Worm (Caenorhabditis elegans): ENCODE data around the gene ocr-4.
A peak's percentile ranks its signal among the peaks of the same experiment; 100 is the strongest.
"Not testable (repeated sequence)": the region's sequence is repeated elsewhere in the genome, so short reads cannot be mapped to it uniquely, and the experiment has no call there.

ocr-4 gene

DNA sequence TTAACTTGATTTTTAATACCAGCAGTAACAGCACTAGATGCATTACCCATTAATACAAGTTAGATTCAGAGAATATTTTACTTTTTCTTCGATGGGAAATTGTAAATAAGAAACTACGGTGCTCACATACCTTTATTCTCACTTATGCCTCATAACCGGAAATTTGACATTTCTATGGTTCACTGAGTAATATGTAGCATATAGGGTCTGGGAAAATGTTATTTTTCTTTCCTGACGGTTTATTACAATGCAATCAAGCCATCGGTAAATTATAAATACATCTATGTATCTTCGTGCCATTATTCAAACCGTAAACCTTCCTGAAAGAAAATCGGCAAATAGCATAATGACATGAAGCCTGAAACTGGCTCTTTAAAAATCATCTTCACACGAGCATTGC is at the start of gene ocr-4:
TSS of gene ocr-4 (minus strand) at position 101 of the 400 bp plus-strand sequence.
- TF ChIP-seq pqm-1 (tag; optimal IDR thresholded peaks at IDR 0.05) = no peak

DNA sequence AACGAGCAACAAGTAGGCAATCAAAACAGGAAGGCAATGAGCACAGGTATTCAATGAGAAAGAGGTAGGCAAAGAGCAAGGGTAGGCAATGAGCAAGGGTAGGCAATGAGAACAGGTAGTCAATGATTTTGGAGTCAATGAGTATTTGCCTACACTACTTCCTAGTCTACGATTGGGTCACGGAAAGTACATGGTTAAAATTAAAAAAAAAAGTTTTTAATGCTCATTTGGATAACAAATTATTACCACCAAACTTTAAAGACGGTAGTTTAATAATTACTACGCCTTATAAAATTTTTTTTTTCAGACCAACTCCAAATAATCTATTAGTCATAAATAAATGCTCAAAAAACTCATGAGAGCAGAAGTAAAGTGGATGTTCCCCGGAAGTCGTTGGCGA is 49.2 kb upstream of the ocr-4 start, which contains the start of gene ptp-8:
TSS of gene ptp-8 (plus strand) at position 301 of the 400 bp plus-strand sequence.
- TF ChIP-seq fkh-10 (GFP tag; optimal IDR thresholded peaks at IDR 0.05) = no peak
- TF ChIP-seq lin-39 (tag; optimal IDR thresholded peaks at IDR 0.05) = no peak
- no peak for TF ChIP-seq pqm-1 (tag; optimal IDR thresholded peaks at IDR 0.05)
- no peak for TF ChIP-seq tbx-2 (tag; optimal IDR thresholded peaks at IDR 0.05)
- no peak for TF ChIP-seq elt-3 (tag; optimal IDR thresholded peaks at IDR 0.05)
- TF ChIP-seq nhr-25 (tag; optimal IDR thresholded peaks at IDR 0.05) = no peak
- no peak for TF ChIP-seq egl-5 (tag; optimal IDR thresholded peaks at IDR 0.05)
- TF ChIP-seq egl-27 (tag; optimal IDR thresholded peaks at IDR 0.05) = no peak
- no peak for TF ChIP-seq elt-2 (tag; optimal IDR thresholded peaks at IDR 0.05)
- TF ChIP-seq ztf-4 (tag; optimal IDR thresholded peaks at IDR 0.05) = no peak
- TF ChIP-seq nhr-12 (tag; optimal IDR thresholded peaks at IDR 0.05) = no peak
- TF ChIP-seq nhr-67 (tag; optimal IDR thresholded peaks at IDR 0.05) = no peak
- TF ChIP-seq elt-1 (tag; optimal IDR thresholded peaks at IDR 0.05) = no peak
- no peak for TF ChIP-seq aly-2 (tag; optimal IDR thresholded peaks at IDR 0.05)

DNA sequence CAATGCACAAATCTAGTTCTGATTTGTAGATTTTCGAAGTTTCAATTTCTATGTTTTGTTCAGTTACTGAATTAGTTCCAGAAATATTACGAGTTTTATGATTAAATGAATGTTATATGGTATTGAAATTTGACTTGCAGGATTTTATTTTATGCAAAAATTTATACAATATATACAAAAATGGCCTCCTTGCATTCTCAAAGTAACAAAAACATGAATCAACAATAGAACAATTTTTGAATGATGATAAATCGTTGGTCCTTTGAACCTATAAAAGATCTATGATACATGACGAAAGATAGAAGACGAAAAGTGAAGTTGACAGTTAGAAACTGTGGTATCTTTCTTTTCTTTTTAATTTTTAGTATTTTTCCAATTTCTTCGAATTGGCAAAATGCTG is 43.9 kb upstream of the ocr-4 start, which contains the start of gene T12B3.2:
TSS of gene T12B3.2 (plus strand) at position 301 of the 400 bp plus-strand sequence.
- TF ChIP-seq elt-2 (tag; optimal IDR thresholded peaks at IDR 0.05) = peak; percentile 1
- no peak for TF ChIP-seq tbx-2 (tag; optimal IDR thresholded peaks at IDR 0.05)

DNA sequence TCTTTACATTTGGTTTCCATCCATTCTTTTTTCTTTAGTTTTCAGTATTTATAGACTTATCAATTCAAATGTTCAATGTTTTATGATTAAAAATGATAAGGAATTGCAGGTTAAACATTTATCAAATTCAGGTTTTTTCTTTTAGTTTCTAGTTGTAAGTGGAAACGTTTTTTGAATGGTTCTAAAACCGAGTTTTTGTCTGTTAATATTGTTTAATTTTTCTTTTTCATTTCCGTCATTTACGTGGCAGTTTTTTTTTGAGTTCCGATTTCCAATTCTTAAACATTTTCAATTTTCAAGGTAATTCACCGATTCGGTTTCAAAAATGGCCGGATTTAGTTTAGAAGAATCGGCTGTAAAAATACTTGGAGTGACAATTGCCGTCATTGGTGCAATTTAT is 42.3 kb upstream of the ocr-4 start, which contains the start of gene T12B3.3:
TSS of gene T12B3.3 (plus strand) at position 301 of the 400 bp plus-strand sequence.
- not testable (repeated sequence) for TF ChIP-seq nhr-67, ceh-82, snpc-4 (tag; optimal IDR thresholded peaks at IDR 0.05)

DNA sequence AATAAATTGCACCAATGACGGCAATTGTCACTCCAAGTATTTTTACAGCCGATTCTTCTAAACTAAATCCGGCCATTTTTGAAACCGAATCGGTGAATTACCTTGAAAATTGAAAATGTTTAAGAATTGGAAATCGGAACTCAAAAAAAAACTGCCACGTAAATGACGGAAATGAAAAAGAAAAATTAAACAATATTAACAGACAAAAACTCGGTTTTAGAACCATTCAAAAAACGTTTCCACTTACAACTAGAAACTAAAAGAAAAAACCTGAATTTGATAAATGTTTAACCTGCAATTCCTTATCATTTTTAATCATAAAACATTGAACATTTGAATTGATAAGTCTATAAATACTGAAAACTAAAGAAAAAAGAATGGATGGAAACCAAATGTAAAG is 32.4 kb upstream of the ocr-4 start, which contains the start of gene Y40C5A.4:
TSS of gene Y40C5A.4 (minus strand) at position 101 of the 400 bp plus-strand sequence.
- not testable (repeated sequence) for TF ChIP-seq lin-39, elt-2, lsy-12 (tag; optimal IDR thresholded peaks at IDR 0.05)

DNA sequence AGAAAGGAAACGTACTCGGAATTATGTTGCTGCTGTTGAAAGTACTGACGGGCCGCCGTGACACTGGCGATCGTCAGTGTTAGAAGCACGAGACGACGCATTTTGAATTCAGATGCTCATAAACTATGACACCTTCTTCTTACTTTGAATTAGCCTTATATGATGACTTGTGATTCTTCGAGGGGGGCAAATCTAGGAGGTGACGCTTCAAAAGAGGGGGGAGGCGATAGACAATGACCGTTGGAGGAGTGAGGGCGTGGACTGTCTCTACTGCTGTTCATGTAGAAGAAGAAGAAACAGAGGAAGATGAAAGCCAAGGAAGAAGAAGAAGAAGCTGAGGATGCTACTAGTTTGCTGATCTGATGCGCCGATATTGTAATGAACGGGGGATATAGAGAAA is 14.2 kb upstream of the ocr-4 start, which contains the start of gene daf-42:
TSS of gene daf-42 (minus strand) at position 101 of the 400 bp plus-strand sequence.
- TF ChIP-seq nfya-1 (tag; optimal IDR thresholded peaks at IDR 0.05; ENCODE audit: insufficient read depth) (no peak), zag-1 (tag; optimal IDR thresholded peaks at IDR 0.05) (no peak), pha-4 (tag; optimal IDR thresholded peaks at IDR 0.05) (no peak), R02D3.7 (tag; optimal IDR thresholded peaks at IDR 0.05) (no peak), ztf-11 (tag; optimal IDR thresholded peaks at IDR 0.05) (no peak), jun-1 (tag; optimal IDR thresholded peaks at IDR 0.05) (no peak), mml-1 (tag; optimal IDR thresholded peaks at IDR 0.05) (no peak), eor-1 (tag; optimal IDR thresholded peaks at IDR 0.05) (no peak), nhr-67 (tag; optimal IDR thresholded peaks at IDR 0.05) (no peak), nhr-25 (tag; optimal IDR thresholded peaks at IDR 0.05) (no peak), unc-62 (GFP tag; optimal IDR thresholded peaks at IDR 0.05) (no peak), nhr-12 (tag; optimal IDR thresholded peaks at IDR 0.05) (no peak), elt-3 (tag; optimal IDR thresholded peaks at IDR 0.05) (no peak), skn-1 (tag; optimal IDR thresholded peaks at IDR 0.05) (no peak)

DNA sequence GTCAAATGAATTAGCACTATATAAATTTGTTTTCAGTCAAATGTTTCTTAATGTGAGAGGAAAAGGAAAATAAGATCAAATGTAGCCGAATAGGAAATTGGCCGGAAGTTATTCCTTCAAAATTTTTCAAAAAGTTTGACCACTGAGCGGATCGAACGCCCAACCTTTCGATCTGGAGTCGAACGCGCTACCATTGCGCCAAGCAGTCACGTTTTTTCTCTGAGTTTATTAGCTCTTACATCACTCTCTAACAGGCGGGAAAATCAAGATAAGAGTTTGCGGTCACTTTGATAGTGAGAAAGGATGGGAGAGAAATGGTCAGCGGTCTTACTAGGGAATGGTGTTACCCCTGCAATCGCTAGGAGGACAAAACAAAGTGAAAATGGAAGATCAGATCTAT is 11.4 kb upstream of the ocr-4 start:
- TF ChIP-seq elt-2 (tag; optimal IDR thresholded peaks at IDR 0.05) (peak; percentile 25), nhr-43 (tag; optimal IDR thresholded peaks at IDR 0.05; ENCODE audit: poor library complexity, severe bottlenecking) (peak; percentile 31), ceh-16 (tag; optimal IDR thresholded peaks at IDR 0.05) (no peak), snpc-4 (tag; optimal IDR thresholded peaks at IDR 0.05) (no peak)

All from whole organism, L3 larva.